Worm (Caenorhabditis elegans) whole organism, early embryonic: ENCODE results near the gene H04D03.2.

Experiments
- B0310.2 ChIP-seq: sonication (generic microtip); optimal IDR thresholded peaks from 2 replicates; lab custom pipeline; 2016; ENCODE audit warnings: mild to moderate bottlenecking, missing genetic modification characterization, missing compliant biosample characterization
- F13C5.2 ChIP-seq: sonication (generic microtip); optimal IDR thresholded peaks from 2 replicates; lab custom pipeline; 2017; ENCODE audit warnings: mild to moderate bottlenecking, missing genetic modification characterization, inconsistent platforms, missing compliant biosample characterization
- aly-1 ChIP-seq: sonication (generic microtip); optimal IDR thresholded peaks from 2 replicates; lab custom pipeline; 2016; ENCODE audit warnings: missing genetic modification characterization, missing compliant biosample characterization
- ama-1 ChIP-seq: fragments of 150-350 bp; optimal IDR thresholded peaks from 2 replicates; lab custom pipeline; 2014
- ceh-13 ChIP-seq: fragments of 200-800 bp; sonication (Bioruptor generic); optimal IDR thresholded peaks from 2 replicates; lab custom pipeline; 2018; ENCODE audit warnings: mild to moderate bottlenecking, missing genetic modification characterization, missing compliant biosample characterization
- ceh-36 ChIP-seq: sonication (generic microtip); optimal IDR thresholded peaks from 2 replicates; lab custom pipeline; 2016; ENCODE audit warnings: missing genetic modification characterization, inconsistent platforms, missing compliant biosample characterization
- ets-7 ChIP-seq: sonication (generic microtip); optimal IDR thresholded peaks from 2 replicates; lab custom pipeline; 2016; ENCODE audit warnings: missing genotype, missing genetic modification characterization, missing compliant biosample characterization
- flt-1 ChIP-seq: fragments of 200-800 bp; sonication (Bioruptor generic); IDR thresholded peaks from 2 replicates; pipeline ENCODE4 v1.3.6; 2022; ENCODE audit warnings: missing genetic modification characterization, missing compliant biosample characterization
- hmbx-1 ChIP-seq: sonication (generic microtip); optimal IDR thresholded peaks from 2 replicates; lab custom pipeline; 2016; ENCODE audit warnings: mild to moderate bottlenecking, missing genetic modification characterization, missing compliant biosample characterization
- hmg-4 ChIP-seq: fragments of 200-800 bp; sonication (Bioruptor generic); optimal IDR thresholded peaks from 2 replicates; lab custom pipeline; 2018; ENCODE audit warnings: mild to moderate bottlenecking, missing genetic modification characterization, missing compliant biosample characterization
- hnd-1 ChIP-seq: sonication (generic microtip); optimal IDR thresholded peaks from 2 replicates; lab custom pipeline; 2016; ENCODE audit warnings: missing genetic modification characterization, missing compliant biosample characterization
- pes-1 ChIP-seq: fragments of 200-800 bp; sonication (Bioruptor generic); IDR thresholded peaks from 2 replicates; pipeline ENCODE4 v1.3.6; 2022; ENCODE audit warnings: missing genetic modification reagents, missing genetic modification characterization, missing compliant biosample characterization
- scrt-1 ChIP-seq: fragments of 200-800 bp; sonication (Bioruptor generic); IDR thresholded peaks from 2 replicates; pipeline ENCODE4 v1.3.6; 2022; ENCODE audit warnings: missing genetic modification characterization, missing compliant biosample characterization
- sea-1 ChIP-seq: fragments of 200-800 bp; sonication (Bioruptor generic); conservative IDR thresholded peaks from 2 replicates; pipeline ENCODE4 v1.3.6; 2022; ENCODE audit warnings: missing genetic modification characterization, missing compliant biosample characterization
- tbx-11 ChIP-seq: fragments of 200-800 bp; sonication (Bioruptor generic); IDR thresholded peaks from 2 replicates; pipeline ENCODE4 v1.3.6; 2022; ENCODE audit warnings: missing genetic modification characterization, missing compliant biosample characterization
- tbx-37 ChIP-seq: fragments of 200-800 bp; sonication (Bioruptor generic); conservative IDR thresholded peaks from 2 replicates; pipeline ENCODE4 v1.3.6; 2022; ENCODE audit warnings: missing genetic modification reagents, missing genetic modification characterization, missing compliant biosample characterization
- tra-4 ChIP-seq: sonication (generic microtip); optimal IDR thresholded peaks from 2 replicates; lab custom pipeline; 2017; ENCODE audit warnings: missing genetic modification characterization, missing compliant biosample characterization

H04D03.2 gene

DNA sequence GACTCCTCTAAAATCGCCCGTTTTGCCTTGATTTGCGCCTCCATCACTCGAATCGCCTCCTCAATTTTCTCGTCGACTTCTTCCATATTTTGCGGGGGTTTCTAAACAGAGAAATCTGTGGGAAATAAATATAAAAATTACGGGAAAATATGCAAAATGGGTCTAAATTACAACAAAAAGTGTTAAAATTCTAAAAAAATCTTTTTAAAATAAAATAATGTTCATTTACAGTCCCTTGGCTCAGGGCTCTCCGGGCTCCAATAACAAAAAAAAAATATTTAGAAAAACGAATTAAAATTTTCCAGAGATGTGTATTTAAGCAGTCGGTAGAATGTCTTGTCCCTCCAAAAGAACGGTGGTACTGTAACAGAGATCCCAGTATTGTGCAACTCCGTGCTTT, 18.3 kb downstream of the H04D03.2 start, which contains the start of gene M03C11.6:
TSS of gene M03C11.6 (minus strand) at position 101 of the 400 bp plus-strand sequence.
- TF ChIP-seq sea-1 (no peak), tra-4 (tag; lab: Kevin White, UChicago) (no peak), hmbx-1 (tag; lab: Kevin White, UChicago) (no peak), hnd-1 (no peak), B0310.2 (tag; lab: Kevin White, UChicago) (no peak), flt-1 (GFP tag; lab: Robert Waterston, UW) (no peak), tbx-37 (no peak), pes-1 (GFP tag; lab: Robert Waterston, UW) (no peak), ceh-13 (GFP tag; lab: Kevin White, UChicago) (no peak), hmg-4 (GFP tag; lab: Kevin White, UChicago) (no peak), aly-1 (tag; lab: Kevin White, UChicago) (no peak), F13C5.2 (tag; lab: Kevin White, UChicago) (no peak), tbx-11 (GFP tag; lab: Robert Waterston, UW) (no peak), ceh-36 (tag; lab: Kevin White, UChicago) (no peak), ets-7 (tag; lab: Kevin White, UChicago) (no peak)

DNA sequence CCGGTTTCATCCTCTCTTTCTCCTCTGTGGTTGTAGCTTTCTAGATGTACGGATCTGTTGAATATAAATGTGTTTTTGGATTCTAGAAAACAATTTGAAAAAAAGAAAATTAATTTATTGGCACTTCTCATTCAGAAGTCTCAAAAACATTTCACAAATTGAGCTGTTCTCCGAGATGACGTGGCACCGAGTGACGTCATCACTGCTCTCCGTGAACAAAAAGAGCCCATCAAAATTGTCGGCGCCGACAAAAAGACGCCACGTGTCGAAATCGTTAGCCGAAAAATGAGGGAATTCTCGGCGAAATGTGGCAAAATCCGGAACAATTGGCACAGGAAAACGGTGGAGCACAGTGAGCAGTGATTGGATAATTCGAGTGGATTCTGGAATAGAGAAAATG, 20.5 kb downstream of the H04D03.2 start:
- no peak for TF ChIP-seq tra-4 (tag; lab: Kevin White, UChicago)
- TF ChIP-seq hmbx-1 (tag; lab: Kevin White, UChicago) = no peak
- no peak for TF ChIP-seq ets-7 (tag; lab: Kevin White, UChicago)
- TF ChIP-seq B0310.2 (tag; lab: Kevin White, UChicago) = no peak
- TF ChIP-seq tbx-37 = no peak

DNA sequence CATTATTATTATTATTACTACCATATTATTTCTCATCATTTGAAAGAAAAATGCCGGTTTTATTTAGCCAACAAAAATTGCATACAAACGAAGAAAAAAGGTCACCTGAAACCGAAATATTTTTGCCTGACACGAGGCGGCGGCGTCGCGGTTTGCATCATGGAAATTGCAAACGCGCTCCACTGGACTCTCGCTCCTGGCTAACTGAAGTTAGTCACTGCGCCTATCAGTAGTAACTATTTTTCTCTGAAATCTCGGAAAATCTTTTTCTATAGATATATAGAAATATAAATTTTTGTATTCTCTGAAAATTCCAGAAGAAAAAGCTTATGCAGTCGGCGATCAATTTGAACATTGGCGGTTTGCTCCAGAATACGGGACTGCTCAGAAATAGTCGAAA, 26.4 kb downstream of the H04D03.2 start, which contains the start of gene ymel-1:
TSS of gene ymel-1 (plus strand) at position 318 of the 400 bp plus-strand sequence.
- TF ChIP-seq pes-1 (GFP tag; lab: Robert Waterston, UW) = 0 out of 2 replicates have a peak, but pooled peaks have one; percentile 14
- TF ChIP-seq hmg-4 (GFP tag; lab: Kevin White, UChicago) = peak; percentile 29
- TF ChIP-seq ceh-36 (tag; lab: Kevin White, UChicago) = no peak

DNA sequence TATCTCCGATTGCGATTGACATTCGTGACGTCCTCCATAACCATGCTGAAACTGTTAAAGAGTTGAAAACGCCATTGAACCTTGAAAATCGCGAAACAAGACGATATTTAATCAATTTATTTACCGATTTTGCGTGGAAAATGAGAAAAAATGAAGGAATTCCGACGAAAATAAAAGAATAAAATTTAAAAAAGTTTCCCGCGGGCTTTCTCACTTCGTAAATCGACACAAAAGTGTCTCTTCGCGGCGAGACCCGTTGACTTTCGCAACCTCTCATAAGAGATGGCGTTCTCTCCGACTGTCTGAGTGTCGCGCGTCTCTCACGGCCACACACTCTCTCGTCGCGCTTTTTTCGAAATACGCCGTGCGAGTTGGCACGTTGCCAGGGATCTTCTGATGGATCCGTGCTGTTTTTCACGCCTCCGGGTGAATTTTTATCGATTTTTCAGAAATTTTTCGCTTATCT, 35.0 kb downstream of the H04D03.2 start, which contains the start of gene hat-1:
TSS of gene hat-1 (minus strand) at position 51 of the 466 bp plus-strand sequence.
- no peak for TF ChIP-seq aly-1 (tag; lab: Kevin White, UChicago)
- no peak for TF ChIP-seq hnd-1
- TF ChIP-seq flt-1 (GFP tag; lab: Robert Waterston, UW) = no peak

DNA sequence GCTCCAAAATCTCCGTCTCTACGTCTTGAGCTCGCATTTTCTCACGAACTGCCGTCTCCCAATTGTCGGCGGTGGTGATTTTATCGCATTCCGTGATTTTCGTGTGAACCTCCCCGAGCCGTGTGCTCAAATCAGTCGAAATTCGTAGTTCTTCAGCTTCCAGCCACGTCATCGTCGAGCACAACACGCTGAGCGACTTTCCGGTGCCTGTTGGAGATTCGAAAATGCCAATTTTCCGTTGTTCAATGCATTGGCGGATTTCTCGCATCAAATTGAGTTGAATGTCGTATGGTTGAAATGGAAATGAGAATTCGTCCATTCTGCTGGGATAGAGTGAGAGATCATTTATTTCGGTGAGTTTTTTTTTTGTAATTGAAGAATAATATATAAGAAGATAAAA, 37.3 kb downstream of the H04D03.2 start, which contains the start of the genes M03C11.3 and chl-1:
TSS of gene M03C11.3 (plus strand) at position 153 of the 400 bp plus-strand sequence.
TSS of gene chl-1 (minus strand) at position 323 of the 400 bp plus-strand sequence.
- TF ChIP-seq ceh-13 (GFP tag; lab: Kevin White, UChicago) (no peak), hmbx-1 (tag; lab: Kevin White, UChicago) (no peak), ama-1 (lab: Kevin White, UChicago) (no peak), pes-1 (GFP tag; lab: Robert Waterston, UW) (no peak), hmg-4 (GFP tag; lab: Kevin White, UChicago) (no peak), ets-7 (tag; lab: Kevin White, UChicago) (no peak), tra-4 (tag; lab: Kevin White, UChicago) (no peak), hnd-1 (no peak)

DNA sequence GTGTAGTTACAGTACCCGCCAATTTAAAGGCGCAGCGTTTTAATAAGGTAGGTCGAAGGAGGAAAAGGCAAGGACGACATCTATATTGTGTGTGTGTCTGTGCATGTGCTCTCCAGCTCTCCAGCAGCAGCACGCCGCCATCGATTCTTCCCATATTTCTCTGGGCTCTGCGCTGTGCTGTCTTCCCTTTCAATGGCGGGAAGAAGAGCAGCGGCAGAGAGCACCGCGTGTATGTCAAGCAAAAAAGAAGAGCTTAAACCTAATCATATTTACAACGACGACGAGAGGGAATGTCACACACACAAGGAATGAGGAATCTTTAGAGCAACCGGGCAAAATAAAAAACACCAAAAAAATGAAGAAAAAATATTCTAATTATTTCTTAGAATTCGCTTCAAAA, 43.3 kb downstream of the H04D03.2 start:
- TF ChIP-seq hmg-4 (GFP tag; lab: Kevin White, UChicago) = no peak
- no peak for TF ChIP-seq sea-1
- no peak for TF ChIP-seq ets-7 (tag; lab: Kevin White, UChicago)
- TF ChIP-seq pes-1 (GFP tag; lab: Robert Waterston, UW) = no peak
- TF ChIP-seq ceh-13 (GFP tag; lab: Kevin White, UChicago) = no peak
- TF ChIP-seq tbx-37 = no peak
- no peak for TF ChIP-seq ama-1 (lab: Kevin White, UChicago)
- no peak for TF ChIP-seq hmbx-1 (tag; lab: Kevin White, UChicago)
- no peak for TF ChIP-seq scrt-1 (GFP tag; lab: Robert Waterston, UW)
- TF ChIP-seq hnd-1 = no peak
- TF ChIP-seq tbx-11 (GFP tag; lab: Robert Waterston, UW) = no peak
- no peak for TF ChIP-seq B0310.2 (tag; lab: Kevin White, UChicago)
- no peak for TF ChIP-seq tra-4 (tag; lab: Kevin White, UChicago)
- no peak for TF ChIP-seq flt-1 (GFP tag; lab: Robert Waterston, UW)
- TF ChIP-seq ceh-36 (tag; lab: Kevin White, UChicago) = no peak
- TF ChIP-seq aly-1 (tag; lab: Kevin White, UChicago) = no peak
- no peak for TF ChIP-seq F13C5.2 (tag; lab: Kevin White, UChicago)

DNA sequence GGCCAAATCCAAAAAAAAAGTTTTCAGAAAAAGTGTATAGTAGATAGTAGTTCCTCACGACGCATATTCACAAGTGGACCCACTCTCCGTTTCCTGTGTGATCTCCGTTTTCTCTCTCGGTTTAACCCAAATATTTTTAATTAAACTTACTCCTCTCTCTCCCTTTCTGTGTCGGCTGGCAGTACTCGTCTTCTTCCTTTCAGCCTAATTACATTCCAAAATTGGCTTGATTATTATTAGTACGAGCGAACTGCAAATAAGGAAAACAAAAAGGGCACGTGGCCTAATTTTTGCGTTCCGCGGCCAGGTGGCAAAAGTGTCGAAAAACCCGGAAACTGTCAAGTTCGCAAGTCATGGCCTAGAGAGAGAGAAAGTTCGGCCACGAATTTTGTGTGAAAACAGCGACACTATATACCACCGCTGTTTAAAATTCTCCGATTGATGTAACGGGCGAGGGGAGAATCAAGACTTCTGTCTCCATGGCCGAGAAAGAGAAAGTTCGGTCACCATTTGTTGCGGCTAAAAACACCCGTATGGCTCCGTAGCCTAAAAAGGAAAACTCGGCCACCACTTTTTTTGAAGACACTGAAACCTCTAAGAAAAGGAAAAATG, 45.2 kb downstream of the H04D03.2 start:
- TF ChIP-seq tra-4 (tag; lab: Kevin White, UChicago) (no peak), ceh-13 (GFP tag; lab: Kevin White, UChicago) (no peak), hnd-1 (no peak)

DNA sequence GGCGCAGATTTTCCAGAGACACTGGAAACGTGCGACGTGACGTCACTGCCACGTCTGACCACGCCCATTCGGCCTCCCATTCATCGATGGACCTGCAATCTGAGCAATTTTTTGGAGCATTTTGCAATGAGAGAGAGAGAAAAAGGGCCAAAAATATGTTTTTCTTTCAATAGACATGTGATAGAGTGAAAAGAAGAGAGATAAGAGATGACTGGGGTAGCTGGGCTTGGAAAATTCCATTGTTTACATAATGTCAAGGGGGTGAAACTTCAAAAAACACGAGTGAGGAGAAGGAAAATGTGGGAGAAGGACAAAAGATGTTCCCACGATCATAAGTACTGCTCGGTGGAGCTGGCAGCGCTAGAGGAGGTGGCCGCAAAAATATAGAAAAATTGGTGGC, 46.2 kb downstream of the H04D03.2 start, which contains the start of gene M03C11.1:
TSS of gene M03C11.1 (minus strand) at position 101 of the 400 bp plus-strand sequence.
- no peak for TF ChIP-seq ets-7 (tag; lab: Kevin White, UChicago)
